Fruit fly (Drosophila melanogaster): ENCODE measurements around the gene Cpr76Bd.

The Cpr76Bd gene

dm6 chr3L:19544105-19544504 lies 11.6 kb downstream of the Cpr76Bd start, which contains the start of the genes CG46434 and Dred:
TSS of gene CG46434 (minus strand) at chr3L:19544205.
TSS of gene Dred (minus strand) at chr3L:19544205.
- TF ChIP-seq bab1 (GFP tag; optimal IDR thresholded peaks at IDR 0.05) (no peak), Mnt (GFP tag; optimal IDR thresholded peaks at IDR 0.05) (no peak), toe (GFP tag; optimal IDR thresholded peaks at IDR 0.05) (no peak), CG12768 (GFP tag; optimal IDR thresholded peaks at IDR 0.05) (no peak), kay (GFP tag; ENCODE audit: borderline replicate concordance) (no peak), CG7101 (tag; optimal IDR thresholded peaks at IDR 0.05) (no peak), CG11617 (GFP tag; optimal IDR thresholded peaks at IDR 0.05) (no peak), CG14711 (tag; optimal IDR thresholded peaks at IDR 0.05) (no peak), cnc (optimal IDR thresholded peaks at IDR 0.05) (no peak)

- TF ChIP-seq toe (GFP tag; optimal IDR thresholded peaks at IDR 0.05), result no peak
- TF ChIP-seq ovo (GFP tag; optimal IDR thresholded peaks at IDR 0.05), result no peak
- TF ChIP-seq cic (GFP tag; optimal IDR thresholded peaks at IDR 0.05), result no peak
- TF ChIP-seq cnc (optimal IDR thresholded peaks at IDR 0.05), result no peak
- no peak for TF ChIP-seq Hr96 (GFP tag; optimal IDR thresholded peaks at IDR 0.05)
- TF ChIP-seq CG12768 (GFP tag; optimal IDR thresholded peaks at IDR 0.05), result no peak
- TF ChIP-seq CG5204 (GFP tag; optimal IDR thresholded peaks at IDR 0.05), result no peak
- no peak for TF ChIP-seq Clk (GFP tag; optimal IDR thresholded peaks at IDR 0.05)
- no peak for TF ChIP-seq tj (GFP tag; optimal IDR thresholded peaks at IDR 0.05)
- TF ChIP-seq Crg-1 (GFP tag; optimal IDR thresholded peaks at IDR 0.05), result no peak
- TF ChIP-seq Mnt (GFP tag; optimal IDR thresholded peaks at IDR 0.05), result no peak
- TF ChIP-seq CG1620 (GFP tag; optimal IDR thresholded peaks at IDR 0.05), result no peak
- TF ChIP-seq kay (GFP tag; ENCODE audit: borderline replicate concordance), result no peak
- TF ChIP-seq CG11617 (GFP tag; optimal IDR thresholded peaks at IDR 0.05), result no peak
- no peak for TF ChIP-seq pad (GFP tag; optimal IDR thresholded peaks at IDR 0.05)
- TF ChIP-seq CG7101 (tag; optimal IDR thresholded peaks at IDR 0.05), result no peak
- TF ChIP-seq CG14711 (tag; optimal IDR thresholded peaks at IDR 0.05), result no peak
- TF ChIP-seq CG33017 (tag; optimal IDR thresholded peaks at IDR 0.05), result no peak
These were observed 12.3 kb downstream of the Cpr76Bd start, which contains the start of the genes CG46435 and Rcd7 for dm6 chr3L:19544810-19545209. TSS of gene CG46435 (plus strand) at chr3L:19545110. TSS of gene Rcd7 (plus strand) at chr3L:19545110.

dm6 chr3L:19552136-19552773 lies 19.7 kb downstream of the Cpr76Bd start, which contains the start of the genes Ltn1 and CG9300:
TSS of gene Ltn1 (minus strand) at chr3L:19552290.
TSS of gene CG9300 (plus strand) at chr3L:19552420.
- TF ChIP-seq CG33017 (tag; optimal IDR thresholded peaks at IDR 0.05) (no peak), Crg-1 (GFP tag; optimal IDR thresholded peaks at IDR 0.05) (peak; percentile 20), cic (GFP tag; optimal IDR thresholded peaks at IDR 0.05) (no peak), CG5204 (GFP tag; optimal IDR thresholded peaks at IDR 0.05) (no peak), CG7101 (tag; optimal IDR thresholded peaks at IDR 0.05) (peak; percentile 12), ovo (GFP tag; optimal IDR thresholded peaks at IDR 0.05) (no peak), bab1 (GFP tag; optimal IDR thresholded peaks at IDR 0.05) (peak; percentile 61), cnc (optimal IDR thresholded peaks at IDR 0.05) (no peak), Hr96 (GFP tag; optimal IDR thresholded peaks at IDR 0.05) (no peak), CG11617 (GFP tag; optimal IDR thresholded peaks at IDR 0.05) (no peak), CG14711 (tag; optimal IDR thresholded peaks at IDR 0.05) (no peak), Mnt (GFP tag; optimal IDR thresholded peaks at IDR 0.05) (peak; percentile 100), Clk (GFP tag; optimal IDR thresholded peaks at IDR 0.05) (no peak), kay (GFP tag; ENCODE audit: borderline replicate concordance) (no peak), CG12768 (GFP tag; optimal IDR thresholded peaks at IDR 0.05) (no peak), toe (GFP tag; optimal IDR thresholded peaks at IDR 0.05) (peak; percentile 29), pad (GFP tag; optimal IDR thresholded peaks at IDR 0.05) (no peak), tj (GFP tag; optimal IDR thresholded peaks at IDR 0.05) (no peak), CG1620 (GFP tag; optimal IDR thresholded peaks at IDR 0.05) (no peak), CG7045 (GFP tag; optimal IDR thresholded peaks at IDR 0.05) (no peak)

dm6 chr3L:19555906-19556457 lies 23.4 kb downstream of the Cpr76Bd start:
- TF ChIP-seq CG12768 (GFP tag; optimal IDR thresholded peaks at IDR 0.05) (no peak), Clk (GFP tag; optimal IDR thresholded peaks at IDR 0.05) (no peak), CG7101 (tag; optimal IDR thresholded peaks at IDR 0.05) (no peak), CG7045 (GFP tag; optimal IDR thresholded peaks at IDR 0.05) (no peak), CG5204 (GFP tag; optimal IDR thresholded peaks at IDR 0.05) (no peak), CG11617 (GFP tag; optimal IDR thresholded peaks at IDR 0.05) (no peak), ovo (GFP tag; optimal IDR thresholded peaks at IDR 0.05) (no peak), CG14711 (tag; optimal IDR thresholded peaks at IDR 0.05) (no peak), Hr96 (GFP tag; optimal IDR thresholded peaks at IDR 0.05) (no peak), cic (GFP tag; optimal IDR thresholded peaks at IDR 0.05) (no peak), toe (GFP tag; optimal IDR thresholded peaks at IDR 0.05) (no peak), CG1620 (GFP tag; optimal IDR thresholded peaks at IDR 0.05) (no peak), CG33017 (tag; optimal IDR thresholded peaks at IDR 0.05) (no peak), Mnt (GFP tag; optimal IDR thresholded peaks at IDR 0.05) (no peak)

dm6 chr3L:19556738-19557137 lies 24.2 kb downstream of the Cpr76Bd start:
- TF ChIP-seq Mnt (GFP tag; optimal IDR thresholded peaks at IDR 0.05) (no peak), CG33017 (tag; optimal IDR thresholded peaks at IDR 0.05) (no peak), tj (GFP tag; optimal IDR thresholded peaks at IDR 0.05) (no peak), CG7045 (GFP tag; optimal IDR thresholded peaks at IDR 0.05) (no peak), CG7101 (tag; optimal IDR thresholded peaks at IDR 0.05) (no peak), CG1620 (GFP tag; optimal IDR thresholded peaks at IDR 0.05) (no peak), cnc (optimal IDR thresholded peaks at IDR 0.05) (no peak), kay (GFP tag; ENCODE audit: borderline replicate concordance) (no peak), CG11617 (GFP tag; optimal IDR thresholded peaks at IDR 0.05) (no peak), CG14711 (tag; optimal IDR thresholded peaks at IDR 0.05) (no peak), ovo (GFP tag; optimal IDR thresholded peaks at IDR 0.05) (no peak), pad (GFP tag; optimal IDR thresholded peaks at IDR 0.05) (no peak), Clk (GFP tag; optimal IDR thresholded peaks at IDR 0.05) (no peak), toe (GFP tag; optimal IDR thresholded peaks at IDR 0.05) (no peak), CG5204 (GFP tag; optimal IDR thresholded peaks at IDR 0.05) (no peak), Hr96 (GFP tag; optimal IDR thresholded peaks at IDR 0.05) (no peak), bab1 (GFP tag; optimal IDR thresholded peaks at IDR 0.05) (no peak), cic (GFP tag; optimal IDR thresholded peaks at IDR 0.05) (no peak)
